Fruit fly (Drosophila melanogaster) whole organism, wandering third instar larva: ENCODE data around the gene CG14823.

Experiments used
- Abd-B ChIP-seq: fragments of >200 bp; optimal IDR thresholded peaks from 2 replicates; lab custom pipeline; 2017; ENCODE audit warnings: missing biosample characterization, missing genetic modification characterization
- CrebA ChIP-seq: fragments of 200-800 bp; sonication (Bioruptor generic); optimal IDR thresholded peaks from 2 replicates; lab custom pipeline; 2016; ENCODE audit warnings: missing biosample characterization, mild to moderate bottlenecking, missing genetic modification characterization, borderline replicate concordance
- Dfd ChIP-seq: fragments of >200 bp; optimal IDR thresholded peaks from 2 replicates; lab custom pipeline; 2017; ENCODE audit warnings: missing biosample characterization, missing genetic modification characterization
- Dif ChIP-seq: fragments of 200-275, 200-300 bp; sonication (Bioruptor generic); optimal IDR thresholded peaks from 2 replicates; lab custom pipeline; 2018; ENCODE audit warnings: missing biosample characterization, missing genetic modification characterization; ENCODE audit not compliant: partially characterized antibody
- Hr78 ChIP-seq: fragments of >200 bp; optimal IDR thresholded peaks from 2 replicates; lab custom pipeline; 2017; ENCODE audit warnings: missing biosample characterization, missing genetic modification characterization
- Mio ChIP-seq: sonication (Bioruptor generic); optimal IDR thresholded peaks from 2 replicates; lab custom pipeline; 2016; ENCODE audit warnings: missing biosample characterization, missing genetic modification characterization
- Myc ChIP-seq: fragments of >200 bp; optimal IDR thresholded peaks from 2 replicates; lab custom pipeline; 2017
- N ChIP-seq: fragments of >200 bp; optimal IDR thresholded peaks from 2 replicates; lab custom pipeline; 2018; ENCODE audit warnings: missing biosample characterization, missing external identifiers, missing genetic modification characterization
- Sp1 ChIP-seq: fragments of 200-800 bp; sonication (Bioruptor generic); optimal IDR thresholded peaks from 3 replicates; lab custom pipeline; 2019; ENCODE audit warnings: missing biosample characterization, mild to moderate bottlenecking, missing genetic modification characterization, moderate library complexity
- br ChIP-seq: fragments of 200-800 bp; sonication (Bioruptor generic); optimal IDR thresholded peaks from 2 replicates; lab custom pipeline; 2016; ENCODE audit warnings: missing biosample characterization, missing genetic modification characterization
- dl ChIP-seq, 2 experiments: fragments of 175-275, 200-275 bp in 1 of 2; fragments of 200-275 bp in 1 of 2; sonication (Bioruptor generic); optimal IDR thresholded peaks; lab custom pipeline; 2018; ENCODE audit warnings: mild to moderate bottlenecking in 2 of 2, missing biosample characterization in 2 of 2, missing genetic modification characterization in 2 of 2, moderate library complexity in 2 of 2; ENCODE audit not compliant: partially characterized antibody in 2 of 2, insufficient read depth in 1 of 2
- sage ChIP-seq: fragments of 200-800 bp; sonication (Bioruptor generic); optimal IDR thresholded peaks from 2 replicates; lab custom pipeline; 2016; ENCODE audit warnings: missing biosample characterization, mild to moderate bottlenecking, missing genetic modification characterization
- usp ChIP-seq: fragments of >200 bp; optimal IDR thresholded peaks from 2 replicates; lab custom pipeline; 2017; ENCODE audit warnings: missing biosample characterization, missing genetic modification characterization

DNA sequence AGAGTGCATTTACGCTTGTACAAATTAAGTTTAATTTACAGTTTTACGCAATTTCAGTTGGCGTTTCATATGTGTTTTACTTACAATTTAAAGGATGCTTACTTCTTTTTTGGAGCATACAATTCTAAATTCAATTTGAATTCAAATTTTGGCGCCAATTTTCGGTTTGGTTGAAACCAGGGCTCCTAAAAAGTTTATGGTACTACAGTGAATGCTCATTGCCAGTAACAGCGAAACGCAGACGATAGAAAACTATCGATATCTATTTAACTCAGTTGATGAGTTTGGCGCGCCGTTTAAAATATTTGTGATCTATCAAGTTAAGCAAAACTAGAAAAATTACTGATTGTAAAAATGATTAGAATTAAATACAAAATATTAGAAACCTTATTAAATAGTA is 27.9 kb downstream of the CG14823 start:
- TF ChIP-seq dl (GFP tag; optimal IDR thresholded peaks at IDR 0.05; lab: Kevin White, UChicago; ENCODE audit: insufficient read depth in 1 of 2, partially characterized antibody in 2 of 2): no peak
- TF ChIP-seq Sp1: no peak
- no peak for TF ChIP-seq br (GFP tag; lab: Kevin White, UChicago)
- TF ChIP-seq Dfd: no peak
- no peak for TF ChIP-seq N
- no peak for TF ChIP-seq usp
- TF ChIP-seq Abd-B (GFP tag; lab: Kevin White, UChicago): no peak
- no peak for TF ChIP-seq Myc
- no peak for TF ChIP-seq Hr78 (GFP tag; lab: Kevin White, UChicago)
- TF ChIP-seq sage (GFP tag; lab: Kevin White, UChicago): no peak
- TF ChIP-seq CrebA: no peak
- no peak for TF ChIP-seq Dif (GFP tag; lab: Kevin White, UChicago)
- TF ChIP-seq Mio (GFP tag; lab: Kevin White, UChicago): no peak
